Fruit fly (Drosophila melanogaster): ENCODE results near the gene odd.

DNA sequence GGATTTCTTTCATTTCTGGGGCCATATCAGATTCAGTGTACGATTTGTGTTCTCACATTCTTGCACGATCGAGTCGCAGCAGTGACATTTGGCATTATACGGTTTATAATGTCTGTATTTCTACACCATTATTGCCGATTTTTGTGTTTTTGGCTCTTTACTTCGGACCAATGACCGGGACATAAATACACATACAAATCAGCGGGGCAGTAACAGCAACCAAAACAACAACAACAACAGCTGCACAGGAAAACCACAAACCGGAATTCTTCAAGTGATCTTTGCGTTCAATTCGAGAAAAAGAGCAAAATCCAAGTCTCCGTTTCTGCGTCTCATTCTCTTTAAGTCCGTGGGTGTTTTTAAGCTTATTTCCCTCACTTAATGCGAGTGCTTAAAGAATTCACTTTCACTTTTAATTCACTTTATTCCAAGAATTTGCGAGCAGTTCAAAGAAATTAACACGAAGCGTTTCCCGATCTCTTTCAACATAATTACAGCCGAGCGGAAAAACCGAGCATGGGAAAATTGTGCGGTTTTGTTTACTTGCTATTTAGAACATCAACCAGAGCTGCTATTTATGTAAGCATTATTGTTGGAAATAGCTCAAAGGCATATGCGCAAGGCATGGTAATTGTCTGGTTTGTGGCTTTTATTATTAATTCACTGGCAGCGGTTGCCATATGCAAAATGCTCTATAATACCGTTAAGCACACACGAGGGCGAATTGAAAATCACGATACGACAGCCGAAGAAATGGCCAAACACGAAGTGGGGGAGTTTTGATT, 24.9 kb upstream of the odd start:
- TF ChIP-seq Met (GFP tag; optimal IDR thresholded peaks at IDR 0.05) (no peak), fd85E (GFP tag; optimal IDR thresholded peaks at IDR 0.05) (no peak), CG10669 (GFP tag; optimal IDR thresholded peaks at IDR 0.05) (no peak), Eip78C (GFP tag) (no peak), Hr39 (GFP tag; optimal IDR thresholded peaks at IDR 0.05) (no peak), fd59A (GFP tag; optimal IDR thresholded peaks at IDR 0.05) (no peak)
